Fruit fly (Drosophila melanogaster) whole organism, pupa: Measurements from ENCODE around the gene Eip75B.

ENCODE experiments used
- CG10348 ChIP-seq: fragments of 200-800 bp; sonication (Bioruptor generic); IDR thresholded peaks from 2 replicates; pipeline ENCODE4 v1.3.6; 2022; ENCODE audit warnings: missing biosample characterization, missing genetic modification characterization
- CG12605 ChIP-seq: fragments of 200-800 bp; sonication (Bioruptor generic); IDR thresholded peaks from 2 replicates; pipeline ENCODE4 v1.3.6; 2022; ENCODE audit warnings: missing biosample characterization, missing genetic modification characterization
- CG13204 ChIP-seq: fragments of 200-800 bp; sonication (Bioruptor generic); optimal IDR thresholded peaks from 2 replicates; lab custom pipeline; 2018; ENCODE audit warnings: missing biosample characterization, mild to moderate bottlenecking, missing genetic modification characterization, moderate library complexity
- CG14655 ChIP-seq: fragments of 200-800 bp; sonication (Bioruptor generic); optimal IDR thresholded peaks from 3 replicates; lab custom pipeline; 2017; ENCODE audit warnings: mild to moderate bottlenecking, missing biosample characterization, missing genetic modification reagents, missing genetic modification characterization
- CG15710 ChIP-seq: fragments of 200-800 bp; sonication (Bioruptor generic); optimal IDR thresholded peaks from 2 replicates; lab custom pipeline; 2018; ENCODE audit warnings: missing biosample characterization, mild to moderate bottlenecking, missing genetic modification characterization, moderate library complexity
- CG17806 ChIP-seq: fragments of 200-800 bp; sonication (Bioruptor generic); optimal IDR thresholded peaks from 2 replicates; lab custom pipeline; 2018; ENCODE audit warnings: missing biosample characterization, mild to moderate bottlenecking, missing genetic modification characterization, moderate library complexity
- CG32121 ChIP-seq: fragments of 200-800 bp; sonication (Bioruptor generic); IDR thresholded peaks from 2 replicates; pipeline ENCODE4 v1.3.6; 2022; ENCODE audit warnings: missing biosample characterization, missing genetic modification characterization
- CG34367 ChIP-seq: fragments of 200-800 bp; sonication (Bioruptor generic); optimal IDR thresholded peaks from 2 replicates; lab custom pipeline; 2018; ENCODE audit warnings: missing biosample characterization, mild to moderate bottlenecking, missing genetic modification characterization
- CG4496 ChIP-seq: fragments of 200-800 bp; sonication (Bioruptor generic); IDR thresholded peaks from 3 replicates; pipeline ENCODE4 v1.3.6; 2022; ENCODE audit warnings: missing biosample characterization, missing genetic modification characterization
- CG8159 ChIP-seq: fragments of 200-800 bp; sonication (Bioruptor generic); optimal IDR thresholded peaks from 3 replicates; lab custom pipeline; 2018; ENCODE audit warnings: missing biosample characterization, mild to moderate bottlenecking, missing genetic modification characterization, moderate library complexity
- CG8301 ChIP-seq: fragments of 200-800 bp; sonication (Bioruptor generic); optimal IDR thresholded peaks from 2 replicates; lab custom pipeline; 2018; ENCODE audit warnings: missing biosample characterization, mild to moderate bottlenecking, missing genetic modification characterization
- CG9948 ChIP-seq: fragments of 200-800 bp; sonication (Bioruptor generic); optimal IDR thresholded peaks from 2 replicates; lab custom pipeline; 2018; ENCODE audit warnings: missing biosample characterization, mild to moderate bottlenecking, missing genetic modification characterization, moderate library complexity
- D1 ChIP-seq: fragments of 200-800 bp; sonication (Bioruptor generic); optimal IDR thresholded peaks from 2 replicates; lab custom pipeline; 2018; ENCODE audit warnings: missing biosample characterization, mild to moderate bottlenecking, missing genetic modification characterization, moderate library complexity
- EcR ChIP-seq: fragments of 200-800 bp; sonication (Bioruptor generic); optimal IDR thresholded peaks from 3 replicates; lab custom pipeline; 2019; ENCODE audit warnings: missing biosample characterization, missing genetic modification characterization, mild to moderate bottlenecking, moderate library complexity, missing genetic modification reagents
- Ets98B ChIP-seq: fragments of 200-800 bp; sonication (Bioruptor generic); IDR thresholded peaks from 2 replicates; pipeline ENCODE4 v1.3.6; 2022; ENCODE audit warnings: missing biosample characterization, missing genetic modification characterization
- Pif1A ChIP-seq: fragments of 200-800 bp; sonication (Bioruptor generic); optimal IDR thresholded peaks from 3 replicates; lab custom pipeline; 2016; ENCODE audit warnings: missing biosample characterization, missing genetic modification characterization
- Pif1B ChIP-seq: fragments of 200-800 bp; sonication (Bioruptor generic); optimal IDR thresholded peaks from 3 replicates; lab custom pipeline; 2016; ENCODE audit warnings: missing biosample characterization, missing genetic modification characterization
- Snoo ChIP-seq: fragments of 200-800 bp; sonication (Bioruptor generic); optimal IDR thresholded peaks from 3 replicates; lab custom pipeline; 2017; ENCODE audit warnings: missing biosample characterization, mild to moderate bottlenecking, missing genetic modification characterization, inconsistent platforms
- fd96Ca ChIP-seq: fragments of 200-800 bp; sonication (Bioruptor generic); IDR thresholded peaks from 3 replicates; pipeline ENCODE4 v1.3.6; 2022; ENCODE audit warnings: missing biosample characterization, missing genetic modification characterization
- gl ChIP-seq: fragments of 200-800 bp; sonication (Bioruptor generic); optimal IDR thresholded peaks from 2 replicates; lab custom pipeline; 2018; ENCODE audit warnings: missing biosample characterization, mild to moderate bottlenecking, missing genetic modification characterization
- rn ChIP-seq: fragments of 200-800 bp; sonication (Bioruptor generic); IDR thresholded peaks from 2 replicates; pipeline ENCODE4 v1.3.6; 2022; ENCODE audit warnings: missing biosample characterization, missing genetic modification characterization

Eip75B gene

dm6 chr3L:17929697-17930581 lies 134.6 kb downstream of the Eip75B start:
- TF ChIP-seq rn (GFP tag; lab: Robert Waterston, UW) (no peak), EcR (GFP tag; lab: Kevin White, UChicago) (peak; percentile 80)
- TF ChIP-seq, all 21 proteins: peak for 1

- TF ChIP-seq EcR (GFP tag; lab: Kevin White, UChicago) (peak; percentile 80), CG14655 (no peak)
Measured at dm6 chr3L:17928106-17928505, 136.4 kb downstream of the Eip75B start.

- peak; percentile 14 for TF ChIP-seq D1 (tag; lab: Kevin White, UChicago)
- peak; percentile 69 for TF ChIP-seq CG17806 (tag; lab: Kevin White, UChicago)
- peak; percentile 97 for TF ChIP-seq EcR (GFP tag; lab: Kevin White, UChicago)
- no peak for TF ChIP-seq CG4496 (GFP tag; lab: Robert Waterston, UW)
- no peak for TF ChIP-seq CG13204 (GFP tag; lab: Kevin White, UChicago)
- no peak for TF ChIP-seq gl
- TF ChIP-seq Pif1A (GFP tag; lab: Kevin White, UChicago) = peak; percentile 42
- peak; percentile 29 for TF ChIP-seq CG34367 (tag; lab: Kevin White, UChicago)
- TF ChIP-seq CG9948 = peak; percentile 62
- no peak for TF ChIP-seq Pif1B (GFP tag; lab: Kevin White, UChicago)
- TF ChIP-seq CG14655 = peak; percentile 38
- no peak for TF ChIP-seq CG10348 (GFP tag; lab: Robert Waterston, UW)
- TF ChIP-seq CG15710 (tag; lab: Kevin White, UChicago) = peak; percentile 79
- no peak for TF ChIP-seq CG32121 (GFP tag; lab: Robert Waterston, UW)
- TF ChIP-seq CG8301 = no peak
- peak; percentile 78 for TF ChIP-seq CG8159
- TF ChIP-seq Snoo (tag; lab: Kevin White, UChicago) = no peak
- no peak for TF ChIP-seq fd96Ca (GFP tag; lab: Robert Waterston, UW)
- TF ChIP-seq, all 21 proteins: peak for 9
Measured at dm6 chr3L:17926575-17927276, 137.8 kb downstream of the Eip75B start.

- TF ChIP-seq fd96Ca (GFP tag; lab: Robert Waterston, UW) (no peak), CG4496 (GFP tag; lab: Robert Waterston, UW) (no peak), CG12605 (GFP tag; lab: Robert Waterston, UW) (no peak), CG14655 (peak; percentile 25), CG9948 (no peak), rn (GFP tag; lab: Robert Waterston, UW) (no peak), D1 (tag; lab: Kevin White, UChicago) (no peak), EcR (GFP tag; lab: Kevin White, UChicago) (peak; percentile 99), Pif1B (GFP tag; lab: Kevin White, UChicago) (peak; percentile 22), Pif1A (GFP tag; lab: Kevin White, UChicago) (no peak), Ets98B (GFP tag; lab: Robert Waterston, UW) (no peak), CG13204 (GFP tag; lab: Kevin White, UChicago) (peak; percentile 37), gl (no peak), CG17806 (tag; lab: Kevin White, UChicago) (no peak), CG8301 (no peak), Snoo (tag; lab: Kevin White, UChicago) (no peak), CG34367 (tag; lab: Kevin White, UChicago) (no peak), CG8159 (no peak), CG10348 (GFP tag; lab: Robert Waterston, UW) (no peak), CG15710 (tag; lab: Kevin White, UChicago) (no peak), CG32121 (GFP tag; lab: Robert Waterston, UW) (no peak)
- TF ChIP-seq, all 21 proteins: peak for 4
Measured at dm6 chr3L:17925180-17925753, 139.2 kb downstream of the Eip75B start.

dm6 chr3L:17924005-17924755 lies 140.3 kb downstream of the Eip75B start:
- TF ChIP-seq CG8301 = no peak
- no peak for TF ChIP-seq CG8159
- TF ChIP-seq EcR (GFP tag; lab: Kevin White, UChicago) = no peak
- TF ChIP-seq CG4496 (GFP tag; lab: Robert Waterston, UW) = no peak
- TF ChIP-seq CG9948 = no peak
- TF ChIP-seq CG15710 (tag; lab: Kevin White, UChicago) = no peak
- TF ChIP-seq Ets98B (GFP tag; lab: Robert Waterston, UW) = no peak
- no peak for TF ChIP-seq CG12605 (GFP tag; lab: Robert Waterston, UW)
- TF ChIP-seq CG32121 (GFP tag; lab: Robert Waterston, UW) = no peak
